Worm (Caenorhabditis elegans): ENCODE measurements around the gene lon-3.

- TF ChIP-seq med-1 (GFP tag; optimal IDR thresholded peaks at IDR 0.05; ENCODE audit: insufficient read depth): no peak
- TF ChIP-seq ztf-23 (GFP tag; IDR thresholded peaks at IDR 0.05): no peak
- TF ChIP-seq cog-1 (tag; optimal IDR thresholded peaks at IDR 0.05): no peak
- TF ChIP-seq klf-2 (GFP tag; conservative IDR thresholded peaks at IDR 0.05): no peak
- TF ChIP-seq tab-1 (GFP tag; IDR thresholded peaks at IDR 0.05): no peak
Measured at ce11 chrV:12197748-12198147, 697 bp downstream of the lon-3 start.

Measured in whole organism, midembryonic.